Fruit fly (Drosophila melanogaster): ENCODE data around the gene CG12523.

DNA sequence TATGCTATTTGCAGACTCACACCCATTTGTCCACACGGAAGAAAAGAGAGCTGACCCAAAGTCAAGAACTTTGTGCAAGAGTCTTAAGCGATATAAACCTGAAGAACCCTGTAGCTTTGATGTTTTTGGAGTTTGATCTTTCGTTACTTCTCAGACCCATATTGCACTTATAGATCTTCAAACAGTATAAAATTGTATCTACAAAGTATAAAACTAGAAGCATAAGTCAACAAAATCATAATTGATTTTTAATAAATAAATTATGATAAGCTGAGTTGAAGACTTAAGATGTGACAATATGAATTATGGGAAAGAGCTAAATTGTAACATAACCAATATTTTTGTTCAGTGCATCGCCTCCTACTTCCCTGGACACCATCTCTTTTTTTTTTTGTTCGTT, 26.4 kb downstream of the CG12523 start:
- TF ChIP-seq Snoo (tag; optimal IDR thresholded peaks at IDR 0.05) (no peak), CG9948 (tag; optimal IDR thresholded peaks at IDR 0.05) (no peak), fd96Ca (GFP tag; IDR thresholded peaks at IDR 0.05) (no peak), CG34367 (tag; optimal IDR thresholded peaks at IDR 0.05) (no peak), Ets98B (GFP tag; IDR thresholded peaks at IDR 0.05) (no peak), EcR (GFP tag; optimal IDR thresholded peaks at IDR 0.05) (no peak), CG32121 (GFP tag; IDR thresholded peaks at IDR 0.05) (no peak), CG14655 (GFP tag; optimal IDR thresholded peaks at IDR 0.05) (no peak), CG17806 (tag; optimal IDR thresholded peaks at IDR 0.05) (no peak), CG10348 (GFP tag; IDR thresholded peaks at IDR 0.05) (no peak), gl (tag; optimal IDR thresholded peaks at IDR 0.05) (no peak)

Data from whole organism, pupa.